Fruit fly (Drosophila melanogaster): ENCODE results near the gene Hsc20.

Gene Hsc20

DNA sequence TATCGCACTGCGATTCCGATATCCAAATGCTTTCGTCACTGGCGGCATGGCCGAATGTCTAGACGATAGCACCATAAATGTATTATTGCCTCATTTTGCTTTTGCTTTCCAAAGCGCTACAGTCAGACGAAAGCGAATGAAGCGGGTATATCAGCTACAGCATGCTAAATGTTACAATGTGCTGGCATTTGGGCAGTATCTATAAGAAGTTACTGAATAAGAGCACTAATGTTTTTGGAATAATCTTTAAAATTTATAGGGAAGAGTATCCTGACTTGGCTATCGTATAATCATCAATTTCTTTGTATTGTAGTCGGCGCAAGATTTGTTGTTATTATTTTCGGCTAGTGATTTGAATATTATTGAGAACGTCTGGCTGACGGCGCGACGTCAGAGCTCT is 29.7 kb upstream of the Hsc20 start (continued):
- TF ChIP-seq NfI (GFP tag; optimal IDR thresholded peaks at IDR 0.05) (peak; percentile 81), Optix (GFP tag; IDR thresholded peaks at IDR 0.05) (no peak; the same call in 2 of the 3 replicates), CG7556 (GFP tag; optimal IDR thresholded peaks at IDR 0.05) (peak; percentile 46), Drgx (GFP tag; IDR thresholded peaks at IDR 0.05) (peak; percentile 47), CG3407 (GFP tag; optimal IDR thresholded peaks at IDR 0.05) (peak; percentile 41), amos (GFP tag; IDR thresholded peaks at IDR 0.05; ENCODE audit: partially characterized antibody) (no peak), CG7745 (tag; optimal IDR thresholded peaks at IDR 0.05) (no peak), Ets65A (GFP tag) (peak; percentile 98), Pdp1 (GFP tag; optimal IDR thresholded peaks at IDR 0.05) (peak; percentile 79 to 88), CG12071 (GFP tag; optimal IDR thresholded peaks at IDR 0.05) (peak; percentile 82), Dll (GFP tag; IDR thresholded peaks at IDR 0.05; ENCODE audit: partially characterized antibody) (no peak), GATAe (GFP tag; conservative IDR thresholded peaks at IDR 0.05) (no peak; the same call in 1 of the 2 replicates), Tbp (GFP tag; optimal IDR thresholded peaks at IDR 0.05) (no peak), Meics (GFP tag; optimal IDR thresholded peaks at IDR 0.05) (peak; percentile 88), HLH4C (GFP tag; IDR thresholded peaks at IDR 0.05; ENCODE audit: partially characterized antibody) (no peak), hb (GFP tag; IDR thresholded peaks at IDR 0.05; ENCODE audit: partially characterized antibody) (0 out of 3 replicates have a peak, but pooled peaks have one; percentile 41), CG5245 (GFP tag; optimal IDR thresholded peaks at IDR 0.05) (peak; percentile 46), repo (GFP tag; optimal IDR thresholded peaks at IDR 0.05) (peak; percentile 65), CG1024 (GFP tag; IDR thresholded peaks at IDR 0.05) (peak; percentile 66), trh (GFP tag; optimal IDR thresholded peaks at IDR 0.05) (no peak), CG30020 (tag; optimal IDR thresholded peaks at IDR 0.05) (no peak), CG11398 (GFP tag; optimal IDR thresholded peaks at IDR 0.05) (peak; percentile 34), Adf1 (GFP tag; IDR thresholded peaks at IDR 0.05) (no peak), psq (GFP tag; optimal IDR thresholded peaks at IDR 0.05) (no peak), kni (GFP tag; optimal IDR thresholded peaks at IDR 0.05) (no peak), CG1233 (GFP tag; optimal IDR thresholded peaks at IDR 0.05) (peak; percentile 78), ken (GFP tag; IDR thresholded peaks at IDR 0.05) (peak; percentile 74; the same call in 2 of the 3 replicates), Mrtf (GFP tag; IDR thresholded peaks at IDR 0.05) (no peak; the same call in 1 of the 3 replicates), CG30403 (GFP tag; optimal IDR thresholded peaks at IDR 0.05) (peak; percentile 76), CG6791 (GFP tag; IDR thresholded peaks at IDR 0.05; ENCODE audit: partially characterized antibody) (no peak), tgo (GFP tag; IDR thresholded peaks at IDR 0.05) (peak; percentile 84), ssp (GFP tag; IDR thresholded peaks at IDR 0.05) (peak; percentile 47; the same call in 1 of the 2 replicates), tll (GFP tag; optimal IDR thresholded peaks at IDR 0.05) (no peak), CG32532 (GFP tag; IDR thresholded peaks at IDR 0.05) (peak; percentile 92), CG7786 (GFP tag; optimal IDR thresholded peaks at IDR 0.05) (peak; percentile 78), CG18599 (GFP tag; optimal IDR thresholded peaks at IDR 0.05) (peak; percentile 90), oc (tag; optimal IDR thresholded peaks at IDR 0.05) (peak; percentile 16), CG4282 (GFP tag; optimal IDR thresholded peaks at IDR 0.05) (peak; percentile 35), CG10462 (GFP tag; optimal IDR thresholded peaks at IDR 0.05) (no peak), Gug (GFP tag; IDR thresholded peaks at IDR 0.05) (peak; percentile 86; the same call in 3 of the 4 replicates), CG17385 (GFP tag; optimal IDR thresholded peaks at IDR 0.05) (peak; percentile 76), Bdp1 (GFP tag; optimal IDR thresholded peaks at IDR 0.05) (peak; percentile 30), fu2 (GFP tag; optimal IDR thresholded peaks at IDR 0.05) (peak; percentile 70), CG15696 (tag; optimal IDR thresholded peaks at IDR 0.05) (peak; percentile 18), fd3F (GFP tag; optimal IDR thresholded peaks at IDR 0.05) (peak; percentile 82), Max (GFP tag; optimal IDR thresholded peaks at IDR 0.05) (peak; percentile 63), CG2678 (tag; optimal IDR thresholded peaks at IDR 0.05) (peak; percentile 90), Poxn (GFP tag; IDR thresholded peaks at IDR 0.05) (peak; percentile 77), Scr (GFP tag; IDR thresholded peaks at IDR 0.05; ENCODE audit: partially characterized antibody) (no peak), Med (GFP tag) (peak; percentile 99)

Data from whole organism, embryonic.